Worm (Caenorhabditis elegans) whole organism, L2 larva: ENCODE results near the gene nrps-1.

ENCODE experiments used
- C34F6.9 ChIP-seq: fragments of 150-350 bp; optimal IDR thresholded peaks from 2 replicates; lab custom pipeline; 2014; ENCODE audit warnings: missing biosample characterization, missing genetic modification characterization
- Y55F3AM.14 ChIP-seq: fragments of 200-800 bp; sonication (Bioruptor generic); optimal IDR thresholded peaks from 2 replicates; lab custom pipeline; 2018; ENCODE audit warnings: mild to moderate bottlenecking, missing genetic modification characterization, missing compliant biosample characterization
- ZK546.5 ChIP-seq: sonication (generic microtip); optimal IDR thresholded peaks from 2 replicates; lab custom pipeline; 2017; ENCODE audit warnings: missing biosample characterization, missing genetic modification characterization
- alr-1 ChIP-seq: fragments of 150-350 bp; optimal IDR thresholded peaks from 2 replicates; lab custom pipeline; 2014; ENCODE audit warnings: missing biosample characterization, missing genetic modification characterization
- aly-2 ChIP-seq: fragments of 150-350 bp; optimal IDR thresholded peaks from 2 replicates; lab custom pipeline; 2014; ENCODE audit warnings: missing biosample characterization, missing genetic modification characterization
- blmp-1 ChIP-seq: sonication (generic microtip); optimal IDR thresholded peaks from 2 replicates; lab custom pipeline; 2017; ENCODE audit warnings: missing genetic modification characterization, mild to moderate bottlenecking, missing compliant biosample characterization, antibody characterized with exemption, moderate library complexity; ENCODE audit not compliant: insufficient read depth
- ceh-16 ChIP-seq: fragments of 150-350 bp; optimal IDR thresholded peaks from 2 replicates; lab custom pipeline; 2014; ENCODE audit warnings: missing biosample characterization, missing genetic modification characterization
- crh-2 ChIP-seq: sonication (generic microtip); optimal IDR thresholded peaks from 2 replicates; lab custom pipeline; 2017; ENCODE audit warnings: missing biosample characterization, missing genetic modification characterization
- dmd-4 ChIP-seq: sonication (generic microtip); optimal IDR thresholded peaks from 2 replicates; lab custom pipeline; 2017; ENCODE audit warnings: missing biosample characterization, missing genetic modification characterization
- egl-27 ChIP-seq: sonication (generic microtip); optimal IDR thresholded peaks from 3 replicates; lab custom pipeline; 2017; ENCODE audit warnings: missing biosample characterization, missing genetic modification reagents, missing genetic modification characterization
- fos-1 ChIP-seq: fragments of 150-350 bp; optimal IDR thresholded peaks from 2 replicates; lab custom pipeline; 2014; ENCODE audit warnings: missing biosample characterization, missing genetic modification characterization
- gmeb-1 ChIP-seq: fragments of 150-350 bp; optimal IDR thresholded peaks from 2 replicates; lab custom pipeline; 2014; ENCODE audit warnings: missing biosample characterization, missing genetic modification characterization
- lin-13 ChIP-seq: fragments of 150-350 bp; optimal IDR thresholded peaks from 2 replicates; lab custom pipeline; 2014; ENCODE audit warnings: missing biosample characterization, missing genetic modification reagents, missing genetic modification characterization
- lin-39 ChIP-seq: fragments of 150-350 bp; optimal IDR thresholded peaks from 2 replicates; lab custom pipeline; 2014; ENCODE audit warnings: missing biosample characterization, missing genetic modification reagents, missing genetic modification characterization
- lsy-2 ChIP-seq, 2 experiments: fragments of 150-350 bp in 1 of 2; sonication (generic microtip) in 1 of 2; optimal IDR thresholded peaks; 2 replicates each; lab custom pipeline; 2014 to 2017; ENCODE audit warnings: missing biosample characterization in 2 of 2, missing genetic modification characterization in 2 of 2
- mab-5 ChIP-seq: fragments of 150-350 bp; optimal IDR thresholded peaks from 2 replicates; lab custom pipeline; 2014; ENCODE audit warnings: missing biosample characterization, missing genetic modification characterization
- mbf-1 ChIP-seq: sonication (generic microtip); optimal IDR thresholded peaks from 2 replicates; lab custom pipeline; 2017; ENCODE audit warnings: missing biosample characterization, missing genetic modification characterization
- nhr-12 ChIP-seq: fragments of 150-350 bp; optimal IDR thresholded peaks from 2 replicates; lab custom pipeline; 2014; ENCODE audit warnings: missing biosample characterization, missing genetic modification characterization
- nhr-129 ChIP-seq: fragments of 150-350 bp; optimal IDR thresholded peaks from 2 replicates; lab custom pipeline; 2014; ENCODE audit warnings: missing biosample characterization, missing genetic modification characterization
- nhr-21 ChIP-seq: fragments of 150-350 bp; optimal IDR thresholded peaks from 2 replicates; lab custom pipeline; 2014; ENCODE audit warnings: missing biosample characterization, missing genetic modification characterization
- nhr-23 ChIP-seq: fragments of 150-350 bp; optimal IDR thresholded peaks from 2 replicates; lab custom pipeline; 2014; ENCODE audit warnings: missing biosample characterization, missing genetic modification reagents, missing genetic modification characterization
- nhr-6 ChIP-seq: fragments of 150-350 bp; optimal IDR thresholded peaks from 2 replicates; lab custom pipeline; 2014; ENCODE audit warnings: missing biosample characterization, missing genetic modification characterization
- nhr-77 ChIP-seq: fragments of 150-350 bp; optimal IDR thresholded peaks from 2 replicates; lab custom pipeline; 2014; ENCODE audit warnings: missing biosample characterization, missing genetic modification characterization
- peb-1 ChIP-seq: fragments of 150-350 bp; optimal IDR thresholded peaks from 2 replicates; lab custom pipeline; 2014; ENCODE audit warnings: missing biosample characterization, missing genetic modification characterization
- sem-4 ChIP-seq: fragments of 150-350 bp; optimal IDR thresholded peaks from 2 replicates; lab custom pipeline; 2014; ENCODE audit warnings: missing biosample characterization, missing genetic modification reagents, missing genetic modification characterization
- sma-9 ChIP-seq, 2 experiments: fragments of 150-350 bp in 1 of 2; sonication (generic microtip) in 1 of 2; optimal IDR thresholded peaks; 2 replicates each; lab custom pipeline; 2014 to 2016; ENCODE audit warnings: missing genetic modification characterization in 2 of 2, mild to moderate bottlenecking in 1 of 2, missing biosample characterization in 1 of 2, missing compliant biosample characterization in 1 of 2, missing genetic modification reagents in 1 of 2, moderate library complexity in 1 of 2
- snpc-4 ChIP-seq: fragments of 150-350 bp; optimal IDR thresholded peaks from 2 replicates; lab custom pipeline; 2014; ENCODE audit warnings: missing biosample characterization, missing genetic modification characterization
- unc-39 ChIP-seq: fragments of 150-350 bp; optimal IDR thresholded peaks from 2 replicates; lab custom pipeline; 2014; ENCODE audit warnings: missing biosample characterization, missing genetic modification characterization
- unc-55 ChIP-seq: fragments of 150-350 bp; sonication (generic microtip); optimal IDR thresholded peaks from 3 replicates; lab custom pipeline; 2014; ENCODE audit warnings: missing biosample characterization, missing genetic modification reagents, missing genetic modification characterization
- unc-62 ChIP-seq: fragments of 150-350 bp; optimal IDR thresholded peaks from 2 replicates; lab custom pipeline; 2014; ENCODE audit warnings: missing biosample characterization, missing genetic modification reagents, missing genetic modification characterization
- zag-1 ChIP-seq: fragments of 150-350 bp; optimal IDR thresholded peaks from 2 replicates; lab custom pipeline; 2014; ENCODE audit warnings: missing biosample characterization, missing genetic modification characterization
- ztf-1 ChIP-seq: fragments of 200-800 bp; sonication (Bioruptor generic); conservative IDR thresholded peaks from 2 replicates; pipeline ENCODE4 v1.3.6; 2022; ENCODE audit warnings: missing genetic modification characterization, missing compliant biosample characterization
- ztf-11 ChIP-seq: sonication (generic microtip); optimal IDR thresholded peaks from 2 replicates; lab custom pipeline; 2017; ENCODE audit warnings: missing biosample characterization, missing genetic modification characterization
- ztf-4 ChIP-seq: fragments of 150-350 bp; optimal IDR thresholded peaks from 2 replicates; lab custom pipeline; 2014; ENCODE audit warnings: missing biosample characterization, missing genetic modification characterization

Gene nrps-1

DNA sequence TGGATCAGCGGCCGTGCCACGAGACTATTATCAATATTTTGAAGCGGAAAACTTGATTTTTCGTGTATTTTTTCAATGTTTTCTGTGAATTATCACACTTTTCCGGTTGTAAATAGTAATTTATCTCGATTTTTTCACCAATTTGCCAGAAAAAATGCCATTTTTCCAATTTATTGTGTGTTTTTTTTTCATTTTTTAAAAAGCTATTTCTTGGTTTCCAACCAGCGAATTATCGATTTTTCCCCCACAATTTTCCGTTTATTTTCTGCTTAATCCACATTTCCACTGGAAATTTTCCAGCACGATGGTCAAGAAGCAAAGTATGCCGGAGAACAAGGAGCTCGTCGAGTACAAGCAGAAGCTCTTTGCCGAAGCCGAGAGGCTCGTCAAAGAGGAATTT lies 33.4 kb downstream of the nrps-1 start, which contains the start of gene psme-3:
Gene psme-3, plus strand, starts transcription at position 301 of the 400 bp plus-strand sequence.
- no peak for TF ChIP-seq fos-1
- TF ChIP-seq aly-2 (tag; lab: Kevin White, UChicago): no peak
- TF ChIP-seq lin-39 (tag; lab: Kevin White, UChicago): no peak
- TF ChIP-seq unc-55 (GFP tag; lab: Kevin White, UChicago): no peak
- no peak for TF ChIP-seq nhr-77
- no peak for TF ChIP-seq lsy-2 (tag; optimal IDR thresholded peaks at IDR 0.05; lab: Kevin White, UChicago)
- TF ChIP-seq peb-1 (tag; lab: Kevin White, UChicago): no peak
- TF ChIP-seq nhr-12 (tag; lab: Kevin White, UChicago): no peak
- no peak for TF ChIP-seq lin-13 (GFP tag; lab: Kevin White, UChicago)
- no peak for TF ChIP-seq mbf-1 (tag; lab: Kevin White, UChicago)
- TF ChIP-seq ceh-16 (tag; lab: Kevin White, UChicago): no peak
- no peak for TF ChIP-seq mab-5
- no peak for TF ChIP-seq ztf-1 (GFP tag; lab: Robert Waterston, UW)
- no peak for TF ChIP-seq Y55F3AM.14 (GFP tag; lab: Kevin White, UChicago)
- no peak for TF ChIP-seq dmd-4
- TF ChIP-seq ztf-11 (tag; lab: Kevin White, UChicago): no peak
- TF ChIP-seq unc-39 (tag; lab: Kevin White, UChicago): no peak
- no peak for TF ChIP-seq C34F6.9
- no peak for TF ChIP-seq sem-4
- no peak for TF ChIP-seq snpc-4 (tag; lab: Kevin White, UChicago)
- TF ChIP-seq, all 48 proteins: peak for 0

- TF ChIP-seq dmd-4: no peak
- TF ChIP-seq mab-5: no peak
- TF ChIP-seq nhr-129 (tag; lab: Kevin White, UChicago): no peak
Measured at ce11 chrIII:11573921-11574320, 39.4 kb downstream of the nrps-1 start, which contains the start of gene Y66D12A.8. Gene Y66D12A.8, plus strand, starts transcription at chrIII:11574221.

- TF ChIP-seq ztf-1 (GFP tag; lab: Robert Waterston, UW): no peak
- no peak for TF ChIP-seq nhr-23 (tag; lab: Kevin White, UChicago)
- TF ChIP-seq zag-1 (tag; lab: Kevin White, UChicago): no peak
- no peak for TF ChIP-seq blmp-1 (tag; lab: Kevin White, UChicago)
- no peak for TF ChIP-seq alr-1
- TF ChIP-seq nhr-6: no peak
- no peak for TF ChIP-seq unc-62
- TF ChIP-seq lin-39 (tag; lab: Kevin White, UChicago): no peak
- no peak for TF ChIP-seq nhr-77
- no peak for TF ChIP-seq mab-5
- no peak for TF ChIP-seq nhr-21 (tag; lab: Kevin White, UChicago)
- no peak for TF ChIP-seq Y55F3AM.14 (GFP tag; lab: Kevin White, UChicago)
- TF ChIP-seq aly-2 (tag; lab: Kevin White, UChicago): no peak
- TF ChIP-seq sma-9 (GFP tag; optimal IDR thresholded peaks at IDR 0.05; lab: Kevin White, UChicago): no peak
- no peak for TF ChIP-seq sma-9 (tag; optimal IDR thresholded peaks at IDR 0.05; lab: Kevin White, UChicago)
- TF ChIP-seq mbf-1 (tag; lab: Kevin White, UChicago): no peak
- TF ChIP-seq ZK546.5 (tag; lab: Kevin White, UChicago): no peak
- no peak for TF ChIP-seq egl-27 (tag; lab: Kevin White, UChicago)
- TF ChIP-seq C34F6.9: no peak
- TF ChIP-seq ztf-4 (tag; lab: Kevin White, UChicago): no peak
Measured at ce11 chrIII:11579380-11579779, 44.9 kb downstream of the nrps-1 start.

DNA sequence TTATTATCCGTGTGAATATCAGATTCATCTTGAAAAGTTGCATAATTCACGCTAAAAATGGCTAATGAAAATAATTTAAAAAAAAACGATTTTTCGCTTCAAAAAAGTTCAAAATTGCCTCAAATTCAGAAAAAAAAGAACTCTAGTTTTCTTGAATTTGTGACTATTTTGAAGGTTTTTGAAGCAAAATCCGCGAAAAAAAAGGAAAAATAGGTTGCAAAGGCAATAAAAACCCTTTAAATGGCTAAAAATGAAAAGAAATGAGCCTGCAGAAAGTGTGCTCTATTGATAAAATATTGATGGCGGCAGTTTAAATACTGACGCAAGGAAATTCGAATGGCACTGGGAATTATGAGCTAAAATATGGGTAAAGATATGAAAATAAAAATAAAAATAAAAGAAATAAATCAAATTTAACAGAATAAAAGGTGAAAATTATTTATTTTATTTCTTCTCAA lies 46.0 kb downstream of the nrps-1 start, which contains the start of gene Y66D12A.7:
Gene Y66D12A.7, minus strand, starts transcription at position 51 of the 458 bp plus-strand sequence.
- peak; percentile 5 for TF ChIP-seq crh-2 (tag; lab: Kevin White, UChicago)
- TF ChIP-seq aly-2 (tag; lab: Kevin White, UChicago): no peak
- no peak for TF ChIP-seq sem-4
- TF ChIP-seq lsy-2 (tag; optimal IDR thresholded peaks at IDR 0.05; lab: Kevin White, UChicago): peak in 1 of 2 experiments; percentile 54
- TF ChIP-seq unc-55 (GFP tag; lab: Kevin White, UChicago): peak; percentile 61
- TF ChIP-seq lin-13 (GFP tag; lab: Kevin White, UChicago): peak; percentile 30
- no peak for TF ChIP-seq zag-1 (tag; lab: Kevin White, UChicago)
- TF ChIP-seq gmeb-1 (tag; lab: Kevin White, UChicago): peak; percentile 88

- TF ChIP-seq unc-39 (tag; lab: Kevin White, UChicago) (no peak), lsy-2 (tag; optimal IDR thresholded peaks at IDR 0.05; lab: Kevin White, UChicago) (no peak), nhr-77 (no peak), nhr-6 (no peak)
Measured at ce11 chrIII:11581372-11581771, 46.9 kb downstream of the nrps-1 start, which contains the start of the genes Y66D12A.6 and ceh-92. Gene Y66D12A.6, minus strand, starts transcription at chrIII:11581402. Gene ceh-92, plus strand, starts transcription at chrIII:11581600.
